Worm (Caenorhabditis elegans) whole organism, L2 larva: ENCODE measurements around the gene twk-43.

Experiments
- elt-3 ChIP-seq: sonication (generic microtip); optimal IDR thresholded peaks from 2 replicates; lab custom pipeline; 2017; ENCODE audit warnings: missing biosample characterization, missing genetic modification characterization
- lsy-2 ChIP-seq, 2 experiments: fragments of 150-350 bp in 1 of 2; sonication (generic microtip) in 1 of 2; optimal IDR thresholded peaks; 2 replicates each; lab custom pipeline; 2014 to 2017; ENCODE audit warnings: missing biosample characterization in 2 of 2, missing genetic modification characterization in 2 of 2
- unc-55 ChIP-seq: fragments of 150-350 bp; sonication (generic microtip); optimal IDR thresholded peaks from 3 replicates; lab custom pipeline; 2014; ENCODE audit warnings: missing biosample characterization, missing genetic modification reagents, missing genetic modification characterization
- zag-1 ChIP-seq: fragments of 150-350 bp; optimal IDR thresholded peaks from 2 replicates; lab custom pipeline; 2014; ENCODE audit warnings: missing biosample characterization, missing genetic modification characterization

DNA sequence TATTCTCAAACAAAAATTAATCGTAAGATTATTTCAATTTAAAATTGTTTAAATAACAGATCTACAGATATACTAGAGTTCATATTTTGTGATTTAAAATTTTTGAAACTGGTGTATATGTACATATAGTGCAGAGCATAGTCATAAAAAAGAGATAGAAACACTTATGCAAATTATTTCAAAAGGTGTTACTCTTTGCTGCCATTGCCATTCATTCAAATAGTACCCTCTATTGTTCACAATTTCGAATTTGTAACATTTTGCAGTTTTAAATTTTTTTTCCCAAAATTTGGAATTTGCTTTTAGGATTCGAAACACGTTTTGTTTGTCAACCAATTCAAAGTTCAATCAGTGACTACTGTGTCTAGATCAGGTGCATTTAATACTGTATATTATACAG is 14.2 kb downstream of the twk-43 start, which contains the start of gene F32H5.4:
- TF ChIP-seq lsy-2 (tag; optimal IDR thresholded peaks at IDR 0.05; lab: Kevin White, UChicago) (no peak), elt-3 (tag; lab: Kevin White, UChicago) (no peak), zag-1 (tag; lab: Kevin White, UChicago) (no peak), unc-55 (GFP tag; lab: Kevin White, UChicago) (no peak)
